Worm (Caenorhabditis elegans) whole organism, young adult: ENCODE data around the gene ZC13.10.

Source experiments
- B0035.1 ChIP-seq: sonication (generic microtip); optimal IDR thresholded peaks from 2 replicates; lab custom pipeline; 2016; ENCODE audit warnings: missing genetic modification characterization, mild to moderate bottlenecking, missing compliant biosample characterization, missing genotype, missing genetic modification reagents
- B0261.1 ChIP-seq: sonication (generic microtip); optimal IDR thresholded peaks from 2 replicates; lab custom pipeline; 2016; ENCODE audit warnings: mild to moderate bottlenecking, missing genetic modification characterization, moderate library complexity, missing compliant biosample characterization
- C17E4.6 ChIP-seq: fragments of 200-800 bp; sonication (Bioruptor generic); IDR thresholded peaks from 2 replicates; pipeline ENCODE4 v1.3.6; 2022; ENCODE audit warnings: missing genetic modification reagents, missing genetic modification characterization, missing compliant biosample characterization
- dpl-1 ChIP-seq: fragments of 150-350 bp; optimal IDR thresholded peaks from 2 replicates; lab custom pipeline; 2014; ENCODE audit warnings: missing biosample characterization, missing genetic modification reagents, missing genetic modification characterization
- egl-18 ChIP-seq: fragments of 200-800 bp; sonication (Bioruptor generic); IDR thresholded peaks from 2 replicates; pipeline ENCODE4 v1.3.6; 2022; ENCODE audit warnings: missing genetic modification reagents, missing genetic modification characterization, missing compliant biosample characterization
- lin-35 ChIP-seq, 3 experiments: fragments of 150-350 bp in 2 of 3; sonication (generic microtip) in 1 of 3; optimal IDR thresholded peaks; 2 replicates each; lab custom pipeline; 2014 to 2018; ENCODE audit warnings: missing biosample characterization in 3 of 3, missing genetic modification characterization in 3 of 3, missing genetic modification reagents in 3 of 3
- mcd-1 ChIP-seq: fragments of 200-800 bp; sonication (Bioruptor generic); IDR thresholded peaks from 2 replicates; pipeline ENCODE4 v1.3.6; 2022; ENCODE audit warnings: missing genetic modification reagents, missing genetic modification characterization, missing compliant biosample characterization
- nfya-1 ChIP-seq: sonication (generic microtip); optimal IDR thresholded peaks from 2 replicates; lab custom pipeline; 2017; ENCODE audit warnings: antibody characterized with exemption, missing compliant biosample characterization, missing genetic modification characterization, borderline replicate concordance; ENCODE audit not compliant: insufficient read depth
- pha-4 ChIP-seq: fragments of 150-350 bp; sonication (generic microtip); optimal IDR thresholded peaks from 2 replicates; lab custom pipeline; 2014; ENCODE audit warnings: missing biosample characterization, missing genetic modification reagents, missing genetic modification characterization
- snpc-4 ChIP-seq, 5 experiments: fragments of 150-350 bp in 1 of 5; sonication (generic microtip) in 4 of 5; optimal IDR thresholded peaks; 2 replicates each; lab custom pipeline; 2014 to 2018; ENCODE audit warnings: missing genetic modification characterization in 5 of 5, missing biosample characterization in 3 of 5, antibody characterized with exemption in 2 of 5, mild to moderate bottlenecking in 2 of 5, missing compliant biosample characterization in 2 of 5, missing genotype in 2 of 5, moderate library complexity in 2 of 5, missing genetic modification reagents in 1 of 5
- sptf-2 ChIP-seq: fragments of 200-800 bp; sonication (Bioruptor generic); optimal IDR thresholded peaks from 2 replicates; lab custom pipeline; 2018; ENCODE audit warnings: mild to moderate bottlenecking, missing genetic modification characterization, missing compliant biosample characterization
- unc-62 ChIP-seq: fragments of 150-350 bp; optimal IDR thresholded peaks from 2 replicates; lab custom pipeline; 2014; ENCODE audit warnings: missing biosample characterization, missing genetic modification reagents, missing genetic modification characterization
- zim-3 ChIP-seq: sonication (generic microtip); optimal IDR thresholded peaks from 2 replicates; lab custom pipeline; 2017; ENCODE audit warnings: mild to moderate bottlenecking, missing genetic modification characterization, moderate library complexity, missing compliant biosample characterization
- ztf-18 ChIP-seq: sonication (generic microtip); optimal IDR thresholded peaks from 2 replicates; lab custom pipeline; 2016; ENCODE audit warnings: missing genotype, mild to moderate bottlenecking, missing genetic modification characterization, missing compliant biosample characterization

ce11 chrX:918097-918496 lies 15.7 kb upstream of the ZC13.10 start, which contains the start of gene F35H12.5:
- TF ChIP-seq lin-35 (GFP tag; optimal IDR thresholded peaks at IDR 0.05; lab: Kevin White, UChicago) (no peak), pha-4 (tag; lab: Kevin White, UChicago) (no peak), zim-3 (tag; lab: Kevin White, UChicago) (no peak), B0261.1 (no peak), egl-18 (no peak), mcd-1 (GFP tag; lab: Robert Waterston, UW) (no peak), dpl-1 (GFP tag; lab: Kevin White, UChicago) (no peak), unc-62 (GFP tag; lab: Kevin White, UChicago) (no peak), C17E4.6 (GFP tag; lab: Robert Waterston, UW) (no peak), ztf-18 (tag; lab: Kevin White, UChicago) (no peak), snpc-4 (GFP tag; optimal IDR thresholded peaks at IDR 0.05; lab: Kevin White, UChicago) (no peak), snpc-4 (tag; optimal IDR thresholded peaks at IDR 0.05; lab: Kevin White, UChicago) (no peak), sptf-2 (GFP tag; lab: Kevin White, UChicago) (no peak), nfya-1 (no peak), B0035.1 (tag; lab: Kevin White, UChicago) (no peak)
